Worm (Caenorhabditis elegans) whole organism, mixed stage, embryonic: Measurements from ENCODE around the gene swp-1.

Experiments
- lin-13 ChIP-seq: fragments of 150-350 bp; optimal IDR thresholded peaks from 2 replicates; lab custom pipeline; 2014; ENCODE audit warnings: missing biosample characterization, missing genetic modification characterization
- nhr-237 ChIP-seq: fragments of 150-350 bp; optimal IDR thresholded peaks from 2 replicates; lab custom pipeline; 2014; ENCODE audit warnings: missing biosample characterization, missing genetic modification characterization
- nhr-28 ChIP-seq: fragments of 150-350 bp; optimal IDR thresholded peaks from 2 replicates; lab custom pipeline; 2014; ENCODE audit warnings: missing biosample characterization, missing genetic modification characterization

DNA sequence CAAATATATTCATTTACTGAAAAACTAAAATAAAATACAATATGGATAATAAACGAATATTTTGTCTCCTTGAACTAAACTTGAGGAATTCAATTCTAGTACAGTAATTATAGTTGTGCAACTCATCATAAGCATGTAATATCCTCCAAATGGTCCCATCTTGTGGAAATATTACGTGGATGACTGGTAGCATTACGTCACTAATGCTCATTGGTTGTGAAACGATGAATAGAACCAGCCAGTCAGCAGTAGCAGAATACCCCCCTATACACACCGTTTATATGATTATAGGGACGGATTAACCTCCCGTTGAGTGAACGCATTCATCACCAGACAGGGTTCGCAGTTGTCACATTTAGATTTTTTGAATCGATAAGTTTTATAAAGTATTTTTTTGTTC lies 13.1 kb upstream of the swp-1 start:
- TF ChIP-seq lin-13 (tag; lab: Kevin White, UChicago) (no peak), nhr-28 (tag; lab: Kevin White, UChicago) (no peak), nhr-237 (tag; lab: Kevin White, UChicago) (no peak)
